Worm (Caenorhabditis elegans) whole organism, L1 larva: Measurements from ENCODE around the gene jun-1.

ENCODE experiments used
- C04F5.9 ChIP-seq: sonication (generic microtip); optimal IDR thresholded peaks from 2 replicates; lab custom pipeline; 2016; ENCODE audit warnings: missing genetic modification characterization, missing compliant biosample characterization
- ama-1 ChIP-seq: fragments of 150-350 bp; optimal IDR thresholded peaks from 2 replicates; lab custom pipeline; 2014
- blmp-1 ChIP-seq: fragments of 150-350 bp; optimal IDR thresholded peaks from 2 replicates; lab custom pipeline; 2014; ENCODE audit warnings: missing biosample characterization, missing genetic modification characterization
- ceh-90 ChIP-seq: sonication (generic microtip); optimal IDR thresholded peaks from 2 replicates; lab custom pipeline; 2016; ENCODE audit warnings: missing genetic modification characterization, missing compliant biosample characterization
- dsc-1 ChIP-seq: sonication (generic microtip); optimal IDR thresholded peaks from 2 replicates; lab custom pipeline; 2016; ENCODE audit warnings: mild to moderate bottlenecking, missing genetic modification characterization, missing compliant biosample characterization
- efl-1 ChIP-seq, 4 experiments: fragments of 150-350 bp; optimal IDR thresholded peaks in 3 of 4; peaks in 1 of 4; 1 replicate in 1 of 4; 2 replicates in 3 of 4; lab custom pipeline; 2014; ENCODE audit warnings: missing biosample characterization in 2 of 4, missing genetic modification characterization in 2 of 4, missing genetic modification reagents in 2 of 4
- elt-3 ChIP-seq, 6 experiments: fragments of 150-350 bp in 1 of 6; sonication (generic microtip); optimal IDR thresholded peaks; 2 replicates each; lab custom pipeline; 2017 to 2018; ENCODE audit warnings: missing biosample characterization in 6 of 6, missing genetic modification characterization in 6 of 6, inconsistent platforms in 1 of 6
- ets-5 ChIP-seq: fragments of 200-800 bp; sonication (Bioruptor generic); IDR thresholded peaks from 2 replicates; pipeline ENCODE4 v1.3.6; 2022; ENCODE audit warnings: missing genetic modification characterization, missing compliant biosample characterization
- fkh-4 ChIP-seq: sonication (generic microtip); optimal IDR thresholded peaks from 2 replicates; lab custom pipeline; 2016; ENCODE audit warnings: missing compliant biosample characterization, missing genetic modification characterization, borderline replicate concordance
- fkh-8 ChIP-seq: sonication (generic microtip); optimal IDR thresholded peaks from 2 replicates; lab custom pipeline; 2016; ENCODE audit warnings: mild to moderate bottlenecking, missing genetic modification characterization, missing compliant biosample characterization
- fos-1 ChIP-seq: fragments of 150-350 bp; optimal IDR thresholded peaks from 2 replicates; lab custom pipeline; 2014; ENCODE audit warnings: missing biosample characterization, missing genetic modification characterization
- grh-1 ChIP-seq: fragments of 200-800 bp; sonication (Bioruptor generic); IDR thresholded peaks from 2 replicates; pipeline ENCODE4 v1.3.6; 2022; ENCODE audit warnings: missing genetic modification reagents, missing genetic modification characterization, missing compliant biosample characterization
- hlh-4 ChIP-seq: sonication (generic microtip); optimal IDR thresholded peaks from 2 replicates; lab custom pipeline; 2016; ENCODE audit warnings: mild to moderate bottlenecking, missing genetic modification characterization, missing compliant biosample characterization
- jun-1 ChIP-seq: fragments of 150-350 bp; optimal IDR thresholded peaks from 2 replicates; lab custom pipeline; 2014; ENCODE audit warnings: missing biosample characterization, missing genetic modification reagents, missing genetic modification characterization
- lin-14 ChIP-seq: fragments of 200-800 bp; sonication (Bioruptor generic); optimal IDR thresholded peaks from 2 replicates; lab custom pipeline; 2018; ENCODE audit warnings: mild to moderate bottlenecking, missing genetic modification characterization, moderate library complexity, missing compliant biosample characterization
- lir-3 ChIP-seq: sonication (generic microtip); optimal IDR thresholded peaks from 2 replicates; lab custom pipeline; 2016; ENCODE audit warnings: mild to moderate bottlenecking, missing genetic modification characterization, moderate library complexity, missing compliant biosample characterization; ENCODE audit not compliant: poor library complexity
- lsy-2 ChIP-seq, 2 experiments: fragments of 150-350 bp; optimal IDR thresholded peaks; 2 replicates each; lab custom pipeline; 2014; ENCODE audit warnings: missing biosample characterization in 2 of 2, missing genetic modification characterization in 2 of 2
- mab-9 ChIP-seq: fragments of 200-800 bp; sonication (Bioruptor generic); IDR thresholded peaks from 2 replicates; pipeline ENCODE4 v1.3.6; 2022; ENCODE audit warnings: missing genetic modification reagents, missing genetic modification characterization, missing compliant biosample characterization
- mef-2 ChIP-seq: fragments of 150-350 bp; optimal IDR thresholded peaks from 2 replicates; lab custom pipeline; 2014; ENCODE audit warnings: missing biosample characterization, missing genetic modification characterization
- nhr-11 ChIP-seq: fragments of 150-350 bp; optimal IDR thresholded peaks from 2 replicates; lab custom pipeline; 2014; ENCODE audit warnings: missing biosample characterization, missing genetic modification characterization
- nhr-12 ChIP-seq: sonication (generic microtip); optimal IDR thresholded peaks from 2 replicates; lab custom pipeline; 2017; ENCODE audit warnings: missing biosample characterization, missing genetic modification characterization
- nhr-19 ChIP-seq: fragments of 200-800 bp; sonication (Bioruptor generic); conservative IDR thresholded peaks from 2 replicates; pipeline ENCODE4 v1.3.6; 2022; ENCODE audit warnings: missing genetic modification characterization, missing compliant biosample characterization
- nhr-47 ChIP-seq: sonication (generic microtip); optimal IDR thresholded peaks from 2 replicates; lab custom pipeline; 2016; ENCODE audit warnings: mild to moderate bottlenecking, missing genetic modification characterization, moderate library complexity, missing compliant biosample characterization
- nhr-71 ChIP-seq: sonication (generic microtip); optimal IDR thresholded peaks from 2 replicates; lab custom pipeline; 2016; ENCODE audit warnings: mild to moderate bottlenecking, missing genetic modification characterization, moderate library complexity, missing compliant biosample characterization
- nhr-84 ChIP-seq: sonication (generic microtip); optimal IDR thresholded peaks from 2 replicates; lab custom pipeline; 2017; ENCODE audit warnings: missing biosample characterization, missing genetic modification characterization
- nhr-85 ChIP-seq: sonication (generic microtip); peaks from one replicate; lab custom pipeline; 2016; ENCODE audit warnings: missing genetic modification characterization, inconsistent platforms, missing compliant biosample characterization
- nhr-90 ChIP-seq: sonication (generic microtip); optimal IDR thresholded peaks from 2 replicates; lab custom pipeline; 2016; ENCODE audit warnings: mild to moderate bottlenecking, missing genetic modification characterization, missing compliant biosample characterization; ENCODE audit not compliant: poor library complexity
- pag-3 ChIP-seq: sonication (generic microtip); optimal IDR thresholded peaks from 2 replicates; lab custom pipeline; 2017; ENCODE audit warnings: missing genetic modification characterization, mild to moderate bottlenecking, missing compliant biosample characterization, antibody characterized with exemption, borderline replicate concordance; ENCODE audit not compliant: insufficient read depth
- snu-23 ChIP-seq: sonication (generic microtip); optimal IDR thresholded peaks from 2 replicates; lab custom pipeline; 2016; ENCODE audit warnings: missing genetic modification characterization, missing compliant biosample characterization
- sox-4 ChIP-seq: sonication (generic microtip); optimal IDR thresholded peaks from 2 replicates; lab custom pipeline; 2016; ENCODE audit warnings: missing genetic modification characterization, missing compliant biosample characterization
- swsn-7 ChIP-seq: sonication (generic microtip); optimal IDR thresholded peaks from 2 replicates; lab custom pipeline; 2016; ENCODE audit warnings: missing genetic modification characterization, missing compliant biosample characterization
- vab-15 ChIP-seq: sonication (generic microtip); optimal IDR thresholded peaks from 2 replicates; lab custom pipeline; 2017; ENCODE audit warnings: missing genotype, mild to moderate bottlenecking, missing genetic modification characterization, missing compliant biosample characterization
- ztf-4 ChIP-seq: fragments of 150-350 bp; optimal IDR thresholded peaks from 2 replicates; lab custom pipeline; 2014; ENCODE audit warnings: missing biosample characterization, missing genetic modification characterization

jun-1 gene

ce11 chrII:9141110-9141509 lies 28.2 kb downstream of the jun-1 start:
- TF ChIP-seq pag-3 (tag; lab: Kevin White, UChicago) (no peak), snu-23 (GFP tag; lab: Kevin White, UChicago) (no peak), lir-3 (tag; lab: Kevin White, UChicago) (no peak), jun-1 (tag; lab: Kevin White, UChicago) (no peak), fos-1 (tag; lab: Kevin White, UChicago) (no peak), fkh-8 (tag; lab: Kevin White, UChicago) (peak; percentile 57)
- TF ChIP-seq, all 84 proteins: peak for 1

- TF ChIP-seq sox-4 (tag; lab: Kevin White, UChicago) (no peak), efl-1 (optimal IDR thresholded peaks at IDR 0.05; lab: Kevin White, UChicago) (no peak), efl-1 (GFP tag; optimal IDR thresholded peaks at IDR 0.05 in 1 of 2; lab: Kevin White, UChicago) (peak in 1 of 2 experiments; percentile 15)
Observed at ce11 chrII:9143795-9144194, 30.8 kb downstream of the jun-1 start.

- TF ChIP-seq nhr-85 (no peak), ztf-4 (tag; lab: Kevin White, UChicago) (no peak), fkh-8 (tag; lab: Kevin White, UChicago) (peak; percentile 81), nhr-71 (peak; percentile 58), hlh-4 (tag; lab: Kevin White, UChicago) (no peak), nhr-47 (peak; percentile 30), lin-14 (GFP tag; lab: Kevin White, UChicago) (peak; percentile 3)
- TF ChIP-seq, all 84 proteins: peak for 4
Observed at ce11 chrII:9144366-9144765, 31.4 kb downstream of the jun-1 start.

ce11 chrII:9145961-9146360 lies 33.0 kb downstream of the jun-1 start, which contains the start of gene W07A12.4:
Gene W07A12.4, plus strand, starts transcription at chrII:9146261.
- no peak for TF ChIP-seq swsn-7
- TF ChIP-seq mab-9 (GFP tag; lab: Robert Waterston, UW): no peak
- no peak for TF ChIP-seq fkh-4 (tag; lab: Kevin White, UChicago)
- TF ChIP-seq nhr-85: peak; percentile 48
- TF ChIP-seq hlh-4 (tag; lab: Kevin White, UChicago): peak; percentile 44
- no peak for TF ChIP-seq lsy-2 (tag; optimal IDR thresholded peaks at IDR 0.05; lab: Kevin White, UChicago)

ce11 chrII:9148079-9148478 lies 35.1 kb downstream of the jun-1 start:
- TF ChIP-seq blmp-1 (peak; percentile 77), swsn-7 (no peak), lin-14 (GFP tag; lab: Kevin White, UChicago) (peak; percentile 19), elt-3 (tag; optimal IDR thresholded peaks at IDR 0.05; lab: Kevin White, UChicago) (peak in 1 of 6 experiments; percentile 64)

ce11 chrII:9152231-9152630 lies 39.3 kb downstream of the jun-1 start, which contains the start of gene col-78:
Gene col-78, plus strand, starts transcription at chrII:9152531.
- no peak for TF ChIP-seq fos-1 (tag; lab: Kevin White, UChicago)
- TF ChIP-seq ets-5: no peak
- TF ChIP-seq C04F5.9 (tag; lab: Kevin White, UChicago): no peak
- no peak for TF ChIP-seq nhr-11 (tag; lab: Kevin White, UChicago)
- no peak for TF ChIP-seq nhr-12 (tag; lab: Kevin White, UChicago)
- no peak for TF ChIP-seq swsn-7
- no peak for TF ChIP-seq nhr-19 (GFP tag; lab: Robert Waterston, UW)
- no peak for TF ChIP-seq dsc-1 (tag; lab: Kevin White, UChicago)
- no peak for TF ChIP-seq ceh-90 (tag; lab: Kevin White, UChicago)
- TF ChIP-seq fkh-8 (tag; lab: Kevin White, UChicago): no peak
- no peak for TF ChIP-seq snu-23 (GFP tag; lab: Kevin White, UChicago)
- no peak for TF ChIP-seq ama-1 (lab: Kevin White, UChicago)
- TF ChIP-seq nhr-84: no peak
- no peak for TF ChIP-seq grh-1
- TF ChIP-seq nhr-90: no peak
- TF ChIP-seq fkh-4 (tag; lab: Kevin White, UChicago): no peak
- no peak for TF ChIP-seq efl-1 (optimal IDR thresholded peaks at IDR 0.05; lab: Kevin White, UChicago)
- no peak for TF ChIP-seq efl-1 (GFP tag; optimal IDR thresholded peaks at IDR 0.05 in 1 of 2; lab: Kevin White, UChicago)
- no peak for TF ChIP-seq sox-4 (tag; lab: Kevin White, UChicago)
- no peak for TF ChIP-seq mef-2 (tag; lab: Kevin White, UChicago)
- TF ChIP-seq vab-15 (tag; lab: Kevin White, UChicago): no peak
